Fruit fly (Drosophila melanogaster): ENCODE results near the gene hid.

hid gene

dm6 chr3L:18212237-18212653 lies 26.8 kb upstream of the hid start (continued):
- TF ChIP-seq sna (GFP tag; IDR thresholded peaks at IDR 0.05; ENCODE audit: partially characterized antibody) (no peak), lilli (GFP tag; optimal IDR thresholded peaks at IDR 0.05) (peak; percentile 65), ranshi (GFP tag; IDR thresholded peaks at IDR 0.05) (peak; percentile 88), ro (GFP tag; IDR thresholded peaks at IDR 0.05) (peak; percentile 87), sd (tag; optimal IDR thresholded peaks at IDR 0.05) (peak; percentile 11), CG10147 (GFP tag; optimal IDR thresholded peaks at IDR 0.05) (peak; percentile 10), CG6813 (GFP tag; optimal IDR thresholded peaks at IDR 0.05) (peak; percentile 55), klu (GFP tag; IDR thresholded peaks at IDR 0.05) (peak; percentile 80), pros (GFP tag; optimal IDR thresholded peaks at IDR 0.05) (no peak), ato (GFP tag; IDR thresholded peaks at IDR 0.05; ENCODE audit: partially characterized antibody) (no peak), fd96Cb (tag; optimal IDR thresholded peaks at IDR 0.05) (peak; percentile 75), CG14014 (GFP tag; IDR thresholded peaks at IDR 0.05) (peak; percentile 85; the same call in 1 of the 2 replicates), CG17186 (GFP tag; optimal IDR thresholded peaks at IDR 0.05) (no peak), CG4404 (GFP tag; IDR thresholded peaks at IDR 0.05) (peak; percentile 77), CG2678 (tag; optimal IDR thresholded peaks at IDR 0.05) (peak; percentile 79), Usf (GFP tag; optimal IDR thresholded peaks at IDR 0.05) (no peak), stc (GFP tag; IDR thresholded peaks at IDR 0.05) (peak; percentile 94), cwo (GFP tag; optimal IDR thresholded peaks at IDR 0.05) (peak; percentile 80), Rx (GFP tag; IDR thresholded peaks at IDR 0.05) (peak; percentile 78), hkb (optimal IDR thresholded peaks at IDR 0.05) (no peak), hkb (GFP tag; IDR thresholded peaks at IDR 0.05) (peak; percentile 95), schlank (tag; optimal IDR thresholded peaks at IDR 0.05) (no peak), odd (GFP tag; optimal IDR thresholded peaks at IDR 0.05) (no peak), wor (GFP tag; IDR thresholded peaks at IDR 0.05) (peak; percentile 89), wek (GFP tag; optimal IDR thresholded peaks at IDR 0.05) (no peak), maf-S (GFP tag; optimal IDR thresholded peaks at IDR 0.05) (peak; percentile 36), Stat92E (GFP tag; optimal IDR thresholded peaks at IDR 0.05) (peak in 1 of 3 experiments; percentile 34), Hr78 (GFP tag; optimal IDR thresholded peaks at IDR 0.05) (peak in 1 of 2 experiments; percentile 30), vvl (GFP tag; IDR thresholded peaks at IDR 0.05) (peak; percentile 96), Kr (GFP tag; optimal IDR thresholded peaks at IDR 0.05) (no peak), mirr (GFP tag; optimal IDR thresholded peaks at IDR 0.05) (no peak), dm (GFP tag; optimal IDR thresholded peaks at IDR 0.05) (peak; percentile 8), CG7556 (GFP tag; optimal IDR thresholded peaks at IDR 0.05) (peak; percentile 82), CG9727 (GFP tag; optimal IDR thresholded peaks at IDR 0.05) (peak; percentile 71), CG34224 (GFP tag; IDR thresholded peaks at IDR 0.05; ENCODE audit: partially characterized antibody) (no peak), CG1024 (GFP tag; IDR thresholded peaks at IDR 0.05) (peak; percentile 84)

DNA sequence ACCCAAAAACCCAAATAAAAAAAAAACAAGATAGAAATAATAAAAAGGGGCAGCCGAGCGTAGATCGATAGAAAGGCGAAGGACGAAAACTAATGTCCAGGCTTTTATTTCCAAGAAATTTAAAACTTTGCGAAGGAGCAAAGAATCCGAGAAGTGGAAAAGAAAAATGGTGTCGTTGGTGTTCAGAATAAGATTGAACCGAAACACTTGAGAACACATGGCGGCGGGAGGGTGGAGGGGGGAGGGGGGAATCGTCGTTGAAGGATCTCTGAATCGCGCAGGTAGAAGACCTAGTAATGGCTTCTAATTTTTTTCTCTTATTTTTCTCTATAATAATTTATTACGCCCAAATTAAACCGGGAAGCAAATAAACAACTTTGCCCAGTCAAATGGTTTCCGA lies 20.1 kb upstream of the hid start:
- TF ChIP-seq CG6654 (GFP tag; optimal IDR thresholded peaks at IDR 0.05): no peak
- TF ChIP-seq CG42726 (GFP tag; IDR thresholded peaks at IDR 0.05; ENCODE audit: partially characterized antibody): no peak
- TF ChIP-seq NFAT (GFP tag; IDR thresholded peaks at IDR 0.05): no peak
- TF ChIP-seq bsh (GFP tag; optimal IDR thresholded peaks at IDR 0.05): no peak
- TF ChIP-seq ab (GFP tag; optimal IDR thresholded peaks at IDR 0.05): no peak
- no peak for TF ChIP-seq Elba2 (GFP tag; optimal IDR thresholded peaks at IDR 0.05)
- no peak for TF ChIP-seq ERR (GFP tag; optimal IDR thresholded peaks at IDR 0.05)
- no peak for TF ChIP-seq CG12744 (GFP tag; optimal IDR thresholded peaks at IDR 0.05)
- no peak for TF ChIP-seq CHES-1-like (GFP tag; optimal IDR thresholded peaks at IDR 0.05)
- TF ChIP-seq CG10565 (GFP tag; optimal IDR thresholded peaks at IDR 0.05): no peak
- no peak for TF ChIP-seq CG6854 (GFP tag; optimal IDR thresholded peaks at IDR 0.05)
- no peak for TF ChIP-seq disco-r (GFP tag; optimal IDR thresholded peaks at IDR 0.05)
- no peak for TF ChIP-seq lov (optimal IDR thresholded peaks at IDR 0.05)
- no peak for TF ChIP-seq lov (GFP tag; IDR thresholded peaks at IDR 0.05)
- TF ChIP-seq Mad (GFP tag; optimal IDR thresholded peaks at IDR 0.05): no peak
- no peak for TF ChIP-seq lmd (GFP tag; IDR thresholded peaks at IDR 0.05)
- no peak for TF ChIP-seq CG15514 (GFP tag; optimal IDR thresholded peaks at IDR 0.05)

Data from whole organism, embryonic.